Worm (Caenorhabditis elegans) whole organism, young adult: ENCODE measurements around the gene sgk-1.

Experiments used
- F23B12.7 ChIP-seq: sonication (generic microtip); optimal IDR thresholded peaks from 2 replicates; lab custom pipeline; 2017; ENCODE audit warnings: missing genetic modification characterization, mild to moderate bottlenecking, missing compliant biosample characterization, antibody characterized with exemption, moderate library complexity; ENCODE audit not compliant: insufficient read depth
- F37B4.10 ChIP-seq: fragments of 200-800 bp; sonication (Bioruptor generic); IDR thresholded peaks from 2 replicates; pipeline ENCODE4 v1.3.6; 2022; ENCODE audit warnings: missing genetic modification characterization, missing compliant biosample characterization
- F52B5.7 ChIP-seq: sonication (generic microtip); optimal IDR thresholded peaks from 2 replicates; lab custom pipeline; 2016; ENCODE audit warnings: mild to moderate bottlenecking, missing genetic modification characterization, missing compliant biosample characterization
- K11D2.4 ChIP-seq: fragments of 200-800 bp; sonication (Bioruptor generic); IDR thresholded peaks from 2 replicates; pipeline ENCODE4 v1.3.6; 2022; ENCODE audit warnings: missing genetic modification reagents, missing genetic modification characterization, missing compliant biosample characterization
- T07F8.4 ChIP-seq: sonication (generic microtip); optimal IDR thresholded peaks from 2 replicates; lab custom pipeline; 2016; ENCODE audit warnings: mild to moderate bottlenecking, missing genetic modification characterization, moderate library complexity, missing compliant biosample characterization
- Y56A3A.18 ChIP-seq: fragments of 200-800 bp; sonication (Bioruptor generic); IDR thresholded peaks from 2 replicates; pipeline ENCODE4 v1.3.6; 2022; ENCODE audit warnings: missing genetic modification reagents, missing genetic modification characterization, missing compliant biosample characterization
- Y67H2A.10 ChIP-seq: fragments of 200-800 bp; sonication (Bioruptor generic); conservative IDR thresholded peaks from 2 replicates; pipeline ENCODE4 v1.3.6; 2022; ENCODE audit warnings: missing genetic modification reagents, missing genetic modification characterization, missing compliant biosample characterization
- ZK185.1 ChIP-seq: sonication (generic microtip); optimal IDR thresholded peaks from 2 replicates; lab custom pipeline; 2016; ENCODE audit warnings: mild to moderate bottlenecking, missing genetic modification characterization, missing compliant biosample characterization; ENCODE audit not compliant: poor library complexity, severe bottlenecking
- akir-1 ChIP-seq: fragments of 200-800 bp; sonication (Bioruptor generic); optimal IDR thresholded peaks from 2 replicates; lab custom pipeline; 2018; ENCODE audit warnings: mild to moderate bottlenecking, missing genetic modification characterization, moderate library complexity, missing compliant biosample characterization
- aptf-2 ChIP-seq: fragments of 200-800 bp; sonication (Bioruptor generic); conservative IDR thresholded peaks from 2 replicates; pipeline ENCODE4 v1.3.6; 2022; ENCODE audit warnings: missing genetic modification reagents, missing genetic modification characterization, missing compliant biosample characterization
- aptf-3 ChIP-seq: fragments of 200-800 bp; sonication (Bioruptor generic); IDR thresholded peaks from 2 replicates; pipeline ENCODE4 v1.3.6; 2022; ENCODE audit warnings: missing genetic modification characterization, missing compliant biosample characterization
- athp-1 ChIP-seq: sonication (generic microtip); optimal IDR thresholded peaks from 2 replicates; lab custom pipeline; 2017; ENCODE audit warnings: mild to moderate bottlenecking, missing genetic modification characterization, missing compliant biosample characterization
- attf-3 ChIP-seq: fragments of 200-800 bp; sonication (Bioruptor generic); conservative IDR thresholded peaks from 2 replicates; pipeline ENCODE4 v1.3.6; 2022; ENCODE audit warnings: missing genetic modification reagents, missing genetic modification characterization, missing compliant biosample characterization
- attf-5 ChIP-seq: fragments of 200-800 bp; sonication (Bioruptor generic); optimal IDR thresholded peaks from 2 replicates; lab custom pipeline; 2018; ENCODE audit warnings: mild to moderate bottlenecking, missing genetic modification characterization, missing compliant biosample characterization
- attf-6 ChIP-seq: fragments of 200-800 bp; sonication (Bioruptor generic); IDR thresholded peaks from 2 replicates; pipeline ENCODE4 v1.3.6; 2022; ENCODE audit warnings: missing genetic modification reagents, missing genetic modification characterization, missing compliant biosample characterization
- bed-1 ChIP-seq: fragments of 200-800 bp; sonication (Bioruptor generic); IDR thresholded peaks from 2 replicates; pipeline ENCODE4 v1.3.6; 2022; ENCODE audit warnings: missing genetic modification reagents, missing genetic modification characterization, missing compliant biosample characterization
- cebp-2 ChIP-seq: fragments of 200-800 bp; sonication (Bioruptor generic); IDR thresholded peaks from 2 replicates; pipeline ENCODE4 v1.3.6; 2022; ENCODE audit warnings: missing genetic modification characterization, missing compliant biosample characterization
- ceh-27 ChIP-seq: fragments of 200-800 bp; sonication (Bioruptor generic); optimal IDR thresholded peaks from 2 replicates; lab custom pipeline; 2018; ENCODE audit warnings: mild to moderate bottlenecking, missing genetic modification characterization, moderate library complexity, missing compliant biosample characterization
- ceh-40 ChIP-seq: fragments of 200-800 bp; sonication (Bioruptor generic); IDR thresholded peaks from 2 replicates; pipeline ENCODE4 v1.3.6; 2022; ENCODE audit warnings: missing genetic modification characterization, missing compliant biosample characterization
- ceh-91 ChIP-seq: fragments of 200-800 bp; sonication (Bioruptor generic); IDR thresholded peaks from 2 replicates; pipeline ENCODE4 v1.3.6; 2022; ENCODE audit warnings: missing genetic modification reagents, missing genetic modification characterization, missing compliant biosample characterization
- die-1 ChIP-seq: sonication (generic microtip); optimal IDR thresholded peaks from 2 replicates; lab custom pipeline; 2016; ENCODE audit warnings: missing genotype, mild to moderate bottlenecking, missing genetic modification characterization, missing compliant biosample characterization
- dox-1 ChIP-seq: fragments of 200-800 bp; sonication (Bioruptor generic); IDR thresholded peaks from 2 replicates; pipeline ENCODE4 v1.3.6; 2022; ENCODE audit warnings: missing genetic modification reagents, missing genetic modification characterization, missing compliant biosample characterization
- dpl-1 ChIP-seq: fragments of 150-350 bp; optimal IDR thresholded peaks from 2 replicates; lab custom pipeline; 2014; ENCODE audit warnings: missing biosample characterization, missing genetic modification reagents, missing genetic modification characterization
- egl-18 ChIP-seq: fragments of 200-800 bp; sonication (Bioruptor generic); IDR thresholded peaks from 2 replicates; pipeline ENCODE4 v1.3.6; 2022; ENCODE audit warnings: missing genetic modification reagents, missing genetic modification characterization, missing compliant biosample characterization
- egrh-3 ChIP-seq: fragments of 200-800 bp; sonication (Bioruptor generic); IDR thresholded peaks from 2 replicates; pipeline ENCODE4 v1.3.6; 2022; ENCODE audit warnings: missing genetic modification reagents, missing genetic modification characterization, missing compliant biosample characterization
- ekl-4 ChIP-seq: fragments of 200-800 bp; sonication (Bioruptor generic); IDR thresholded peaks from 2 replicates; pipeline ENCODE4 v1.3.6; 2022; ENCODE audit warnings: missing genetic modification reagents, missing genetic modification characterization, missing compliant biosample characterization
- ets-4 ChIP-seq: fragments of 200-800 bp; sonication (Bioruptor generic); optimal IDR thresholded peaks from 2 replicates; lab custom pipeline; 2018; ENCODE audit warnings: mild to moderate bottlenecking, missing genetic modification characterization, missing compliant biosample characterization
- gei-17 ChIP-seq: fragments of 200-800 bp; sonication (Bioruptor generic); optimal IDR thresholded peaks from 2 replicates; lab custom pipeline; 2018; ENCODE audit warnings: mild to moderate bottlenecking, missing genetic modification characterization, missing compliant biosample characterization
- hmg-1.2 ChIP-seq: fragments of 200-800 bp; sonication (Bioruptor generic); IDR thresholded peaks from 2 replicates; pipeline ENCODE4 v1.3.6; 2022; ENCODE audit warnings: missing genetic modification reagents, missing genetic modification characterization, missing compliant biosample characterization
- hmg-20 ChIP-seq: fragments of 200-800 bp; sonication (Bioruptor generic); IDR thresholded peaks from 2 replicates; pipeline ENCODE4 v1.3.6; 2022; ENCODE audit warnings: missing genetic modification reagents, missing genetic modification characterization, missing compliant biosample characterization
- hsf-1 ChIP-seq: fragments of 200-800 bp; sonication (Bioruptor generic); IDR thresholded peaks from 2 replicates; pipeline ENCODE4 v1.3.6; 2022; ENCODE audit warnings: missing genetic modification reagents, missing genetic modification characterization, missing compliant biosample characterization
- lin-26 ChIP-seq: fragments of 200-800 bp; sonication (Bioruptor generic); IDR thresholded peaks from 2 replicates; pipeline ENCODE4 v1.3.6; 2022; ENCODE audit warnings: missing genetic modification reagents, missing genetic modification characterization, missing compliant biosample characterization
- lin-54 ChIP-seq: fragments of 200-800 bp; sonication (Bioruptor generic); optimal IDR thresholded peaks from 2 replicates; lab custom pipeline; 2018; ENCODE audit warnings: mild to moderate bottlenecking, missing genetic modification characterization, missing compliant biosample characterization
- lsy-27 ChIP-seq: sonication (generic microtip); optimal IDR thresholded peaks from 2 replicates; lab custom pipeline; 2017; ENCODE audit warnings: missing genetic modification characterization, mild to moderate bottlenecking, missing compliant biosample characterization, antibody characterized with exemption, missing genotype, borderline replicate concordance; ENCODE audit not compliant: insufficient read depth
- madf-3 ChIP-seq: fragments of 200-800 bp; sonication (Bioruptor generic); IDR thresholded peaks from 2 replicates; pipeline ENCODE4 v1.3.6; 2022; ENCODE audit warnings: missing genetic modification reagents, missing genetic modification characterization, missing compliant biosample characterization
- madf-6 ChIP-seq: fragments of 200-800 bp; sonication (Bioruptor generic); IDR thresholded peaks from 2 replicates; pipeline ENCODE4 v1.3.6; 2022; ENCODE audit warnings: missing genetic modification reagents, missing genetic modification characterization, missing compliant biosample characterization
- nfya-1 ChIP-seq: sonication (generic microtip); optimal IDR thresholded peaks from 2 replicates; lab custom pipeline; 2017; ENCODE audit warnings: antibody characterized with exemption, missing compliant biosample characterization, missing genetic modification characterization, borderline replicate concordance; ENCODE audit not compliant: insufficient read depth
- nfya-2 ChIP-seq: fragments of 200-800 bp; sonication (Bioruptor generic); IDR thresholded peaks from 2 replicates; pipeline ENCODE4 v1.3.6; 2022; ENCODE audit warnings: missing genetic modification reagents, missing genetic modification characterization, missing compliant biosample characterization
- nhr-179 ChIP-seq: sonication (generic microtip); optimal IDR thresholded peaks from 2 replicates; lab custom pipeline; 2016; ENCODE audit warnings: mild to moderate bottlenecking, missing genetic modification characterization, missing compliant biosample characterization
- nhr-27 ChIP-seq: fragments of 200-800 bp; sonication (Bioruptor generic); optimal IDR thresholded peaks from 2 replicates; lab custom pipeline; 2018; ENCODE audit warnings: mild to moderate bottlenecking, missing genetic modification characterization, moderate library complexity, missing compliant biosample characterization
- nhr-90 ChIP-seq: sonication (generic microtip); optimal IDR thresholded peaks from 2 replicates; lab custom pipeline; 2016; ENCODE audit warnings: missing genotype, mild to moderate bottlenecking, missing genetic modification characterization, missing compliant biosample characterization
- repo-1 ChIP-seq: sonication (generic microtip); optimal IDR thresholded peaks from 2 replicates; lab custom pipeline; 2017; ENCODE audit warnings: mild to moderate bottlenecking, missing genetic modification characterization, missing compliant biosample characterization
- sea-2 ChIP-seq: fragments of 200-800 bp; sonication (Bioruptor generic); IDR thresholded peaks from 2 replicates; pipeline ENCODE4 v1.3.6; 2022; ENCODE audit warnings: missing genetic modification characterization, missing compliant biosample characterization
- tbp1 ChIP-seq: fragments of 200-800 bp; sonication (Bioruptor generic); optimal IDR thresholded peaks from 2 replicates; lab custom pipeline; 2018; ENCODE audit warnings: mild to moderate bottlenecking, missing genetic modification characterization, missing compliant biosample characterization
- ztf-18 ChIP-seq: sonication (generic microtip); optimal IDR thresholded peaks from 2 replicates; lab custom pipeline; 2016; ENCODE audit warnings: missing genotype, mild to moderate bottlenecking, missing genetic modification characterization, missing compliant biosample characterization
- ztf-26 ChIP-seq: sonication (generic microtip); optimal IDR thresholded peaks from 2 replicates; lab custom pipeline; 2017; ENCODE audit warnings: missing genetic modification characterization, missing compliant biosample characterization
- ztf-28 ChIP-seq: fragments of 200-800 bp; sonication (Bioruptor generic); IDR thresholded peaks from 2 replicates; pipeline ENCODE4 v1.3.6; 2022; ENCODE audit warnings: missing genetic modification reagents, missing genetic modification characterization, missing compliant biosample characterization
- ztf-3 ChIP-seq: fragments of 200-800 bp; sonication (Bioruptor generic); optimal IDR thresholded peaks from 2 replicates; lab custom pipeline; 2018; ENCODE audit warnings: mild to moderate bottlenecking, missing genetic modification characterization, missing compliant biosample characterization

The sgk-1 gene

DNA sequence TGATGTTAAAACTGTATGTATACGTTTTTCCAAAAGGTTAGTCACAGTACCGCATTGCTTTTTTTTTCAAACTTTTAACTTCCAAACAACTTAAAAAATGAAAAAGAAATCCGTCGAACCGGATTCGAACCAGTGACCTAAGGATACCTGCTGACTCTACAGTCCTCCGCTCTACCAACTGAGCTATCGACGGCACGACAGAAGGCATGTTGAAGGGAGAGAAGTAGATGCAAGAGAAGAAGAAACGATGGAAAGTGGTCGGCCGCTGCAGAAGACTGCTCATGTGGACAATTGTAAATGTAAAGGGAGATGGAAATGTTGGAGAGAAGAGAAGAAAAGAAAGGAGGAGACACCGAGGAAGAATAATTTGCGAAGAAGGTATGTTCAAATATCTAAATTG lies 52.3 kb downstream of the sgk-1 start (continued):
- TF ChIP-seq attf-6 (GFP tag; lab: Robert Waterston, UW) (peak; percentile 76; the same call in 1 of the 2 replicates), nhr-90 (peak; percentile 73), ZK185.1 (tag; lab: Kevin White, UChicago) (peak; percentile 90), Y67H2A.10 (0 out of 2 replicates have a peak, but pooled peaks have one; percentile 34), lsy-27 (tag; lab: Kevin White, UChicago) (peak; percentile 80), die-1 (peak; percentile 81), ekl-4 (GFP tag; lab: Robert Waterston, UW) (peak; percentile 89), ztf-26 (tag; lab: Kevin White, UChicago) (peak; percentile 93), nhr-27 (tag; lab: Kevin White, UChicago) (peak; percentile 62), lin-54 (GFP tag; lab: Kevin White, UChicago) (peak; percentile 77), madf-3 (GFP tag; lab: Robert Waterston, UW) (peak; percentile 84), ceh-91 (GFP tag; lab: Robert Waterston, UW) (no peak), hmg-20 (peak; percentile 91), nfya-2 (GFP tag; lab: Robert Waterston, UW) (no peak), cebp-2 (peak; percentile 91; the same call in 1 of the 2 replicates), ceh-40 (GFP tag; lab: Robert Waterston, UW) (peak; percentile 80), sea-2 (GFP tag; lab: Robert Waterston, UW) (peak; percentile 71; the same call in 1 of the 2 replicates), dox-1 (GFP tag; lab: Robert Waterston, UW) (peak; percentile 94), F23B12.7 (peak; percentile 88), gei-17 (GFP tag; lab: Kevin White, UChicago) (peak; percentile 94), K11D2.4 (GFP tag; lab: Robert Waterston, UW) (peak; percentile 92), madf-6 (GFP tag; lab: Robert Waterston, UW) (peak; percentile 77), F52B5.7 (peak; percentile 89), ztf-3 (GFP tag; lab: Kevin White, UChicago) (peak; percentile 30), attf-5 (GFP tag; lab: Kevin White, UChicago) (peak; percentile 40), nhr-179 (tag; lab: Kevin White, UChicago) (peak; percentile 69), lin-26 (GFP tag; lab: Robert Waterston, UW) (peak; percentile 97), egrh-3 (GFP tag; lab: Robert Waterston, UW) (peak; percentile 81), attf-3 (GFP tag; lab: Robert Waterston, UW) (peak; percentile 52), dpl-1 (GFP tag; lab: Kevin White, UChicago) (peak; percentile 16), akir-1 (GFP tag; lab: Kevin White, UChicago) (peak; percentile 76), F37B4.10 (0 out of 2 replicates have a peak, but pooled peaks have one; percentile 49), bed-1 (0 out of 2 replicates have a peak, but pooled peaks have one; percentile 74), ets-4 (GFP tag; lab: Kevin White, UChicago) (peak; percentile 67), athp-1 (peak; percentile 71), egl-18 (peak; percentile 89), nfya-1 (tag; lab: Kevin White, UChicago) (no peak), ceh-27 (GFP tag; lab: Kevin White, UChicago) (peak; percentile 87), tbp1 (GFP tag; lab: Kevin White, UChicago) (peak; percentile 97), repo-1 (tag; lab: Kevin White, UChicago) (peak; percentile 92), aptf-2 (0 out of 2 replicates have a peak, but pooled peaks have one; percentile 26), hsf-1 (GFP tag; lab: Robert Waterston, UW) (peak; percentile 53; the same call in 1 of the 2 replicates), ztf-18 (peak; percentile 59), T07F8.4 (peak; percentile 85), Y56A3A.18 (peak; percentile 96), hmg-1.2 (peak; percentile 92), aptf-3 (GFP tag; lab: Robert Waterston, UW) (peak; percentile 76; the same call in 1 of the 2 replicates), ztf-28 (peak; percentile 80; the same call in 1 of the 2 replicates)
